Worm (Caenorhabditis elegans) whole organism, early embryonic: Measurements from ENCODE around the gene Y43F8B.15.

Experiments
- B0310.2 ChIP-seq: sonication (generic microtip); optimal IDR thresholded peaks from 2 replicates; lab custom pipeline; 2016; ENCODE audit warnings: mild to moderate bottlenecking, missing genetic modification characterization, missing compliant biosample characterization
- F13C5.2 ChIP-seq: sonication (generic microtip); optimal IDR thresholded peaks from 2 replicates; lab custom pipeline; 2017; ENCODE audit warnings: mild to moderate bottlenecking, missing genetic modification characterization, inconsistent platforms, missing compliant biosample characterization
- aly-1 ChIP-seq: sonication (generic microtip); optimal IDR thresholded peaks from 2 replicates; lab custom pipeline; 2016; ENCODE audit warnings: missing genetic modification characterization, missing compliant biosample characterization
- ama-1 ChIP-seq: fragments of 150-350 bp; optimal IDR thresholded peaks from 2 replicates; lab custom pipeline; 2014
- ceh-13 ChIP-seq: fragments of 200-800 bp; sonication (Bioruptor generic); optimal IDR thresholded peaks from 2 replicates; lab custom pipeline; 2018; ENCODE audit warnings: mild to moderate bottlenecking, missing genetic modification characterization, missing compliant biosample characterization
- ceh-36 ChIP-seq: sonication (generic microtip); optimal IDR thresholded peaks from 2 replicates; lab custom pipeline; 2016; ENCODE audit warnings: missing genetic modification characterization, inconsistent platforms, missing compliant biosample characterization
- ets-7 ChIP-seq: sonication (generic microtip); optimal IDR thresholded peaks from 2 replicates; lab custom pipeline; 2016; ENCODE audit warnings: missing genotype, missing genetic modification characterization, missing compliant biosample characterization
- flt-1 ChIP-seq: fragments of 200-800 bp; sonication (Bioruptor generic); IDR thresholded peaks from 2 replicates; pipeline ENCODE4 v1.3.6; 2022; ENCODE audit warnings: missing genetic modification characterization, missing compliant biosample characterization
- hmbx-1 ChIP-seq: sonication (generic microtip); optimal IDR thresholded peaks from 2 replicates; lab custom pipeline; 2016; ENCODE audit warnings: mild to moderate bottlenecking, missing genetic modification characterization, missing compliant biosample characterization
- hmg-4 ChIP-seq: fragments of 200-800 bp; sonication (Bioruptor generic); optimal IDR thresholded peaks from 2 replicates; lab custom pipeline; 2018; ENCODE audit warnings: mild to moderate bottlenecking, missing genetic modification characterization, missing compliant biosample characterization
- hnd-1 ChIP-seq: sonication (generic microtip); optimal IDR thresholded peaks from 2 replicates; lab custom pipeline; 2016; ENCODE audit warnings: missing genetic modification characterization, missing compliant biosample characterization
- pes-1 ChIP-seq: fragments of 200-800 bp; sonication (Bioruptor generic); IDR thresholded peaks from 2 replicates; pipeline ENCODE4 v1.3.6; 2022; ENCODE audit warnings: missing genetic modification reagents, missing genetic modification characterization, missing compliant biosample characterization
- scrt-1 ChIP-seq: fragments of 200-800 bp; sonication (Bioruptor generic); IDR thresholded peaks from 2 replicates; pipeline ENCODE4 v1.3.6; 2022; ENCODE audit warnings: missing genetic modification characterization, missing compliant biosample characterization
- sea-1 ChIP-seq: fragments of 200-800 bp; sonication (Bioruptor generic); conservative IDR thresholded peaks from 2 replicates; pipeline ENCODE4 v1.3.6; 2022; ENCODE audit warnings: missing genetic modification characterization, missing compliant biosample characterization
- tbx-11 ChIP-seq: fragments of 200-800 bp; sonication (Bioruptor generic); IDR thresholded peaks from 2 replicates; pipeline ENCODE4 v1.3.6; 2022; ENCODE audit warnings: missing genetic modification characterization, missing compliant biosample characterization
- tbx-37 ChIP-seq: fragments of 200-800 bp; sonication (Bioruptor generic); conservative IDR thresholded peaks from 2 replicates; pipeline ENCODE4 v1.3.6; 2022; ENCODE audit warnings: missing genetic modification reagents, missing genetic modification characterization, missing compliant biosample characterization
- tra-4 ChIP-seq: sonication (generic microtip); optimal IDR thresholded peaks from 2 replicates; lab custom pipeline; 2017; ENCODE audit warnings: missing genetic modification characterization, missing compliant biosample characterization

Gene Y43F8B.15

DNA sequence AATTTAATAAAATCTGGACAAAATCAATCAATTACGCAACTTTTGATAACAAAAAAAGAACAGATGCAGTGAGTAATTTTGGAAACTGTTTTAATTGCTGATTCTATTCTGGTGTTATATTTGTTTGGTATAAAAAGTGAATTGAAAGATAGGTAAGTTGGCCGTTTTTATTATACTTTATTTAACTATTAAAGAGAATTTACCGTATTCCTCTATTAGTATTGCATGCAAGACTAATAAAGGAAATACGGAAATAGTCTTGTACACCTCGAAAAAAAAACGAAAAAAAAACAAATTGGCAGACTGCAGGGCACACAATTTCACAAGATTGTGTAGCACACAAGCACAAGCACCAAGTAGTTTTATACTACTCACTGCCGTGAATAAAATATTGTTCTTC, 692 bp upstream of the Y43F8B.15 start, which contains the start of gene Y43F8B.25:
Gene Y43F8B.25 (plus strand): TSS at position 301 of the 400 bp plus-strand sequence.
- TF ChIP-seq tbx-37 (GFP tag; lab: Robert Waterston, UW) (no peak), F13C5.2 (tag; lab: Kevin White, UChicago) (no peak), ceh-13 (GFP tag; lab: Kevin White, UChicago) (no peak), tbx-11 (GFP tag; lab: Robert Waterston, UW) (no peak), tra-4 (no peak), hmg-4 (no peak), ets-7 (tag; lab: Kevin White, UChicago) (no peak), B0310.2 (tag; lab: Kevin White, UChicago) (no peak), ceh-36 (tag; lab: Kevin White, UChicago) (no peak), pes-1 (no peak), scrt-1 (GFP tag; lab: Robert Waterston, UW) (no peak)

- TF ChIP-seq tra-4 (no peak), flt-1 (GFP tag; lab: Robert Waterston, UW) (no peak), F13C5.2 (tag; lab: Kevin White, UChicago) (no peak), aly-1 (no peak), sea-1 (GFP tag; lab: Robert Waterston, UW) (no peak)
These were observed 4.8 kb downstream of the Y43F8B.15 start, which contains the start of gene Y43F8B.24 for ce11 chrV:19457120-19457519. TSS of gene Y43F8B.24 (plus strand) at chrV:19457420.

DNA sequence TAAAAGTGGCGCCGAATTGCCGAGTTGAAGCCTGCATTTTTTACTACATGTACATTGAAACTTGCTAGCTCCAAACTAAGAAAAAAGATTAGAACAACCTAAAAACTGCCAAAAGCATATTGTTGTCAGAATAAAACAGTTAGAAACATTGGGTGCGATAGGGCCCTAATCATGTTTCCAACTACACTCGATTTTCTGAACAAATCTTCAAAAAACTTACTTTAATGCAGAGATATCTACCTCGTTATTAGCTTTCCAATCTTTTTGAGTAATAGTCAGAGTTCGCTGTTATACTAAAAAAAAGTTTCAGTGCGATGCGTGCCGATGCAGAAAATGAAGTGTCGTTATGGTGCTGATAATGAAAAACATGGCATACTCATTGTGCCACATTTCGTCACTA, 6.3 kb downstream of the Y43F8B.15 start, which contains the start of the genes Y43F8B.13 and Y43F8B.14:
Gene Y43F8B.13 (plus strand): TSS at position 301 of the 400 bp plus-strand sequence.
Gene Y43F8B.14 (minus strand): TSS at position 322 of the 400 bp plus-strand sequence.
- TF ChIP-seq ceh-13 (GFP tag; lab: Kevin White, UChicago) (no peak), scrt-1 (GFP tag; lab: Robert Waterston, UW) (no peak), ets-7 (tag; lab: Kevin White, UChicago) (no peak), ceh-36 (tag; lab: Kevin White, UChicago) (no peak), tbx-11 (GFP tag; lab: Robert Waterston, UW) (no peak)

DNA sequence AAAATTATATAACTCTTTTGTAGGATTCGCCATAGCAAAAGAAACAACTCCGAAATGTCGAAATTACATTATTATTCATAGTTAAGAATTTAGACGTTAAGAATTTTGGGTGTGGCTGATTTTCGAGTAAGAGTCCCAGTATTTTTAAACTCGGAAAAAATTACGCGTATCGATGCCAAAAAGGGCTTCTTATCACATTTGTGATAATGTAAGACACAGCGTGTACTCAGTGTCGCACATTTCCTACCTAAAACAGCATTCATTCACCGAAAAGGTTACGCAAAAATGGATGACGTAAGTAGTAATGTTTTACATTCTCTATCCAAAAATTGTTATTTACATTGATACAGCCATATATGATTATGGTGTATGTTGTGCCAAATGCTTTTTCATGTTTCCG, 12.4 kb downstream of the Y43F8B.15 start, which contains the start of gene M04C3.5:
Gene M04C3.5 (plus strand): TSS at position 190 of the 400 bp plus-strand sequence.
- no peak for TF ChIP-seq pes-1
- TF ChIP-seq hmg-4, result no peak
- no peak for TF ChIP-seq ceh-36 (tag; lab: Kevin White, UChicago)
- TF ChIP-seq F13C5.2 (tag; lab: Kevin White, UChicago), result no peak
- no peak for TF ChIP-seq aly-1
- no peak for TF ChIP-seq ets-7 (tag; lab: Kevin White, UChicago)
- no peak for TF ChIP-seq flt-1 (GFP tag; lab: Robert Waterston, UW)

ce11 chrV:19448805-19449204, 13.1 kb downstream of the Y43F8B.15 start, which contains the start of gene M04C3.2:
TSS of gene M04C3.2 (minus strand) at chrV:19448905.
- TF ChIP-seq pes-1 (no peak), aly-1 (no peak), scrt-1 (GFP tag; lab: Robert Waterston, UW) (no peak), ceh-36 (tag; lab: Kevin White, UChicago) (no peak), tbx-11 (GFP tag; lab: Robert Waterston, UW) (no peak), hmg-4 (no peak), hmbx-1 (tag; lab: Kevin White, UChicago) (no peak), ceh-13 (GFP tag; lab: Kevin White, UChicago) (no peak), tra-4 (no peak), hnd-1 (no peak), ama-1 (lab: Kevin White, UChicago) (no peak), ets-7 (tag; lab: Kevin White, UChicago) (no peak), flt-1 (GFP tag; lab: Robert Waterston, UW) (no peak), tbx-37 (GFP tag; lab: Robert Waterston, UW) (no peak)

ce11 chrV:19445442-19445841, 16.5 kb downstream of the Y43F8B.15 start, which contains the start of gene M04C3.1:
TSS of gene M04C3.1 (minus strand) at chrV:19445605.
- TF ChIP-seq tra-4 (no peak), tbx-37 (GFP tag; lab: Robert Waterston, UW) (no peak), sea-1 (GFP tag; lab: Robert Waterston, UW) (no peak), B0310.2 (tag; lab: Kevin White, UChicago) (no peak), flt-1 (GFP tag; lab: Robert Waterston, UW) (no peak), ceh-13 (GFP tag; lab: Kevin White, UChicago) (no peak)

DNA sequence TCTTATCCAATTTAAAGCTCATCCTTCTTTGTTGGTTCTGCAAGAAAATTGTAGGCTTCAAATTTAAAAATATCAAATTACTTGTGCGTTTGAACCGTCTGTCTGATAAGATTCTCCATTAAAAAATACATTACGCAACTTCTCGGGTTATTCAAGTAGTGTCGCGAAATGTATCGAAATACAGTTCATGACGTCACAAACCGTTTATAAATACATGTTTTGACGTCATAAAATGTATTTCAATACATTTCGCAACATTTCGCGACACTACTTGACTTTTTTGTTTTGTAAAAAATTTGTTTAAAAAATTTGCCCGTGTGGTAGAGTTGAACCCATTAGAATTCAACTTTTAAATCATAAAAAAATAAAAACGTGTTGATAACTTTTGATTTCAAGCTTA, 18.3 kb downstream of the Y43F8B.15 start:
- TF ChIP-seq sea-1 (GFP tag; lab: Robert Waterston, UW) (no peak), hmg-4 (no peak), tbx-37 (GFP tag; lab: Robert Waterston, UW) (no peak), ama-1 (lab: Kevin White, UChicago) (no peak), hnd-1 (no peak), tra-4 (no peak), flt-1 (GFP tag; lab: Robert Waterston, UW) (no peak)

DNA sequence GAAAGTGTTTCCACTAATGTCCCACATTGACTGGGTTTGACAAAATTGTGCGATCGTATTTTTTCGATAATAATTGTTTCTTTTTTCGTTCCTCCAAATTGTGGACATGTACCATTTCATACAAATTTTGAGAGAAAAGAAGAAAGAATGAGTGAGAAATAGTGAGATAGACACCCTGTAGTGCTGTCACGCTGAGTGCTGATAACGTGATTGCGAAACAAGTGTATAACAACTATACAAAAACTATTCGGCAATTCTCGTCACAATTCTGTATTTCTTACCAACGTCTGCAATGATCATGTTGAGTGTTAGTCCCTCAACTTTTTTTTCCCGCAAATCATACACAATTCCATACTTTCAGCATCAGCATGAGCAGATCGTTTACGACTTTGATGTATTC, 25.6 kb downstream of the Y43F8B.15 start, which contains the start of gene C25F9.14:
Gene C25F9.14 (plus strand): TSS at position 178 of the 400 bp plus-strand sequence.
- TF ChIP-seq scrt-1 (GFP tag; lab: Robert Waterston, UW) (no peak), pes-1 (no peak), tra-4 (no peak), ama-1 (lab: Kevin White, UChicago) (no peak), ets-7 (tag; lab: Kevin White, UChicago) (no peak), tbx-11 (GFP tag; lab: Robert Waterston, UW) (no peak), F13C5.2 (tag; lab: Kevin White, UChicago) (no peak), ceh-13 (GFP tag; lab: Kevin White, UChicago) (no peak), ceh-36 (tag; lab: Kevin White, UChicago) (no peak), sea-1 (GFP tag; lab: Robert Waterston, UW) (no peak), hnd-1 (no peak), tbx-37 (GFP tag; lab: Robert Waterston, UW) (no peak), flt-1 (GFP tag; lab: Robert Waterston, UW) (no peak), aly-1 (no peak), B0310.2 (tag; lab: Kevin White, UChicago) (no peak), hmbx-1 (tag; lab: Kevin White, UChicago) (no peak), hmg-4 (no peak)
